Fruit fly (Drosophila melanogaster) whole organism, embryonic: ENCODE measurements around the gene MBD-R2.

Source experiments
- C15 ChIP-seq: fragments of 200-800 bp; sonication (Bioruptor generic); IDR thresholded peaks from 3 replicates; pipeline ENCODE4 v1.3.6; 2022; ENCODE audit warnings: missing biosample characterization, missing genetic modification characterization
- CG10431 ChIP-seq: fragments of 200-800 bp; sonication (Bioruptor generic); optimal IDR thresholded peaks from 3 replicates; lab custom pipeline; 2018; ENCODE audit warnings: missing biosample characterization, mild to moderate bottlenecking, missing genetic modification characterization
- CG10462 ChIP-seq: fragments of 200-800 bp; sonication (Bioruptor generic); optimal IDR thresholded peaks from 2 replicates; lab custom pipeline; 2016; ENCODE audit warnings: missing biosample characterization, missing genetic modification characterization
- CG11398 ChIP-seq: fragments of 200-800 bp; sonication (Bioruptor generic); optimal IDR thresholded peaks from 2 replicates; lab custom pipeline; 2016; ENCODE audit warnings: missing biosample characterization, missing genetic modification characterization
- CG12299 ChIP-seq: fragments of 200-800 bp; sonication (Bioruptor generic); optimal IDR thresholded peaks from 2 replicates; lab custom pipeline; 2018; ENCODE audit warnings: missing biosample characterization, mild to moderate bottlenecking, missing genetic modification characterization
- CG17385 ChIP-seq: fragments of 200-800 bp; sonication (Bioruptor generic); optimal IDR thresholded peaks from 3 replicates; lab custom pipeline; 2018; ENCODE audit warnings: missing biosample characterization, mild to moderate bottlenecking, missing genetic modification characterization
- CG17802 ChIP-seq: fragments of 200-800 bp; sonication (Bioruptor generic); optimal IDR thresholded peaks from 2 replicates; lab custom pipeline; 2018; ENCODE audit warnings: missing biosample characterization, mild to moderate bottlenecking, missing genetic modification characterization, moderate library complexity
- CG17912 ChIP-seq: fragments of 200-800 bp; sonication (Bioruptor generic); optimal IDR thresholded peaks from 2 replicates; lab custom pipeline; 2018; ENCODE audit warnings: missing biosample characterization, mild to moderate bottlenecking, missing genetic modification characterization
- CG18476 ChIP-seq: fragments of 200-800 bp; sonication (Bioruptor generic); optimal IDR thresholded peaks from 2 replicates; lab custom pipeline; 2016; ENCODE audit warnings: missing biosample characterization, mild to moderate bottlenecking, missing genetic modification characterization
- CG3065 ChIP-seq: fragments of 200-800 bp; sonication (Bioruptor generic); optimal IDR thresholded peaks from 2 replicates; lab custom pipeline; 2016; ENCODE audit warnings: missing biosample characterization, missing genetic modification characterization
- CG34224 ChIP-seq: fragments of 200-800 bp; sonication (Bioruptor generic); IDR thresholded peaks from 3 replicates; pipeline ENCODE4 v1.3.6; 2022; ENCODE audit warnings: missing biosample characterization, missing genetic modification characterization; ENCODE audit not compliant: partially characterized antibody
- CG4328 ChIP-seq: fragments of 200-800 bp; sonication (Bioruptor generic); optimal IDR thresholded peaks from 3 replicates; lab custom pipeline; 2017; ENCODE audit warnings: missing biosample characterization, missing genetic modification reagents, missing genetic modification characterization
- CG4404 ChIP-seq: fragments of 200-800 bp; sonication (Bioruptor generic); IDR thresholded peaks from 2 replicates; pipeline ENCODE4 v1.3.6; 2022; ENCODE audit warnings: missing biosample characterization, missing genetic modification characterization
- CG6175 ChIP-seq: fragments of 200-800 bp; sonication (Bioruptor generic); IDR thresholded peaks from 3 replicates; pipeline ENCODE4 v1.3.6; 2022; ENCODE audit warnings: missing biosample characterization, missing genetic modification characterization
- CG9437 ChIP-seq: fragments of 200-800 bp; sonication (Bioruptor generic); optimal IDR thresholded peaks from 2 replicates; lab custom pipeline; 2018; ENCODE audit warnings: missing biosample characterization, mild to moderate bottlenecking, missing genetic modification characterization
- Dbx ChIP-seq: fragments of 200-800 bp; sonication (Bioruptor generic); IDR thresholded peaks from 3 replicates; pipeline ENCODE4 v1.3.6; 2022; ENCODE audit warnings: missing biosample characterization, missing genetic modification characterization
- Dll ChIP-seq: fragments of 200-800 bp; sonication (Bioruptor generic); IDR thresholded peaks from 4 replicates; pipeline ENCODE4 v1.3.6; 2022; ENCODE audit warnings: missing biosample characterization, missing genetic modification characterization; ENCODE audit not compliant: partially characterized antibody
- Drgx ChIP-seq: fragments of 200-800 bp; sonication (Bioruptor generic); IDR thresholded peaks from 2 replicates; pipeline ENCODE4 v1.3.6; 2022; ENCODE audit warnings: missing biosample characterization, missing genetic modification characterization
- Ets97D ChIP-seq: fragments of 200-800 bp; sonication (Bioruptor generic); optimal IDR thresholded peaks from 3 replicates; lab custom pipeline; 2016; ENCODE audit warnings: missing biosample characterization, missing genetic modification characterization
- Gsc ChIP-seq: fragments of 200-800 bp; sonication (Bioruptor generic); IDR thresholded peaks from 2 replicates; pipeline ENCODE4 v1.3.6; 2022; ENCODE audit warnings: missing biosample characterization, missing genetic modification characterization
- HHEX ChIP-seq: fragments of 200-800 bp; sonication (Bioruptor generic); optimal IDR thresholded peaks from 3 replicates; lab custom pipeline; 2017; ENCODE audit warnings: missing biosample characterization, mild to moderate bottlenecking, missing genetic modification characterization, missing genetic modification reagents
- Max ChIP-seq: fragments of 200-800 bp; sonication (Bioruptor generic); optimal IDR thresholded peaks from 2 replicates; lab custom pipeline; 2016; ENCODE audit warnings: missing biosample characterization, mild to moderate bottlenecking, missing genetic modification characterization
- Optix ChIP-seq: fragments of 200-800 bp; sonication (Bioruptor generic); IDR thresholded peaks from 3 replicates; pipeline ENCODE4 v1.3.6; 2022; ENCODE audit warnings: missing biosample characterization, missing genetic modification characterization
- br ChIP-seq: fragments of >200 bp; optimal IDR thresholded peaks from 2 replicates; lab custom pipeline; 2017
- corto ChIP-seq: fragments of 200-800 bp; sonication (Bioruptor generic); optimal IDR thresholded peaks from 2 replicates; lab custom pipeline; 2016; ENCODE audit warnings: missing biosample characterization, mild to moderate bottlenecking, missing genetic modification characterization, moderate library complexity
- dm ChIP-seq: fragments of 200-800 bp; sonication (Bioruptor generic); optimal IDR thresholded peaks from 3 replicates; lab custom pipeline; 2016; ENCODE audit warnings: missing biosample characterization, missing genetic modification characterization
- exex ChIP-seq: fragments of 200-800 bp; sonication (Bioruptor generic); optimal IDR thresholded peaks from 4 replicates; lab custom pipeline; 2018; ENCODE audit warnings: missing biosample characterization, mild to moderate bottlenecking, missing genetic modification characterization, moderate library complexity
- fru ChIP-seq: fragments of >200 bp; optimal IDR thresholded peaks from 2 replicates; lab custom pipeline; 2017
- grn ChIP-seq: fragments of 200-800 bp; sonication (Bioruptor generic); optimal IDR thresholded peaks from 3 replicates; lab custom pipeline; 2017; ENCODE audit warnings: missing biosample characterization, missing genetic modification characterization
- kah ChIP-seq: fragments of 200-800 bp; sonication (Bioruptor generic); optimal IDR thresholded peaks from 2 replicates; lab custom pipeline; 2018; ENCODE audit warnings: missing biosample characterization, mild to moderate bottlenecking, missing genetic modification characterization
- kni ChIP-seq: fragments of 200-800 bp; sonication (Bioruptor generic); optimal IDR thresholded peaks from 3 replicates; lab custom pipeline; 2017; ENCODE audit warnings: mild to moderate bottlenecking, missing biosample characterization, missing genetic modification reagents, missing genetic modification characterization
- mam ChIP-seq: fragments of 200-800 bp; sonication (Bioruptor generic); optimal IDR thresholded peaks from 3 replicates; lab custom pipeline; 2016; ENCODE audit warnings: missing biosample characterization, missing genetic modification characterization
- mirr ChIP-seq: fragments of 200-800 bp; sonication (Bioruptor generic); optimal IDR thresholded peaks from 3 replicates; lab custom pipeline; 2018; ENCODE audit warnings: missing biosample characterization, mild to moderate bottlenecking, missing genetic modification characterization
- nau ChIP-seq: fragments of 200-800 bp; sonication (Bioruptor generic); optimal IDR thresholded peaks from 3 replicates; lab custom pipeline; 2017; ENCODE audit warnings: missing biosample characterization, mild to moderate bottlenecking, missing genetic modification characterization, missing genetic modification reagents
- prd ChIP-seq, 3 experiments: fragments of >200 bp in 2 of 3; fragments of 200-800 bp in 1 of 3; sonication (Bioruptor generic) in 1 of 3; optimal IDR thresholded peaks in 2 of 3; IDR thresholded peaks in 1 of 3; 2 replicates in 2 of 3; 3 replicates in 1 of 3; pipeline versions ENCODE4 v1.3.6 to Lab custom; 2017 to 2022; ENCODE audit warnings: missing biosample characterization in 1 of 3, missing genetic modification characterization in 1 of 3
- rib ChIP-seq: fragments of 200-800 bp; sonication (Bioruptor generic); IDR thresholded peaks from 2 replicates; pipeline ENCODE4 v1.3.6; 2022; ENCODE audit warnings: missing biosample characterization, missing genetic modification characterization
- scrt ChIP-seq: fragments of 200-800 bp; sonication (Bioruptor generic); optimal IDR thresholded peaks from 2 replicates; lab custom pipeline; 2018; ENCODE audit warnings: missing biosample characterization, mild to moderate bottlenecking, missing genetic modification characterization, moderate library complexity
- sug ChIP-seq: fragments of 200-800 bp; optimal IDR thresholded peaks from 2 replicates; lab custom pipeline; 2019; ENCODE audit warnings: missing biosample characterization, mild to moderate bottlenecking, missing genetic modification characterization, moderate library complexity
- twi ChIP-seq: fragments of 200-800 bp; optimal IDR thresholded peaks from 2 replicates; lab custom pipeline; 2019; ENCODE audit warnings: missing biosample characterization, mild to moderate bottlenecking, missing genetic modification characterization, moderate library complexity
- tx ChIP-seq: fragments of 200-800 bp; sonication (Bioruptor generic); optimal IDR thresholded peaks from 2 replicates; lab custom pipeline; 2016; ENCODE audit warnings: missing biosample characterization, missing genetic modification characterization
- zen ChIP-seq: fragments of 200-800 bp; sonication (Bioruptor generic); optimal IDR thresholded peaks from 3 replicates; lab custom pipeline; 2018; ENCODE audit warnings: missing biosample characterization, mild to moderate bottlenecking, missing genetic modification characterization, moderate library complexity

Gene MBD-R2

dm6 chr3R:12381130-12381700 lies 25.1 kb upstream of the MBD-R2 start:
- TF ChIP-seq Drgx (GFP tag; lab: Robert Waterston, UW) (peak; percentile 55), CG4328 (GFP tag; lab: Kevin White, UChicago) (no peak), CG18476 (GFP tag; lab: Kevin White, UChicago) (peak; percentile 79)

dm6 chr3R:12379708-12380107 lies 23.6 kb upstream of the MBD-R2 start, which contains the start of gene GstD8:
Gene GstD8 (plus strand): TSS chr3R:12380008.
- TF ChIP-seq kni (GFP tag; lab: Kevin White, UChicago) (no peak), kah (GFP tag; lab: Kevin White, UChicago) (no peak), zen (peak; percentile 56), dm (no peak)

dm6 chr3R:12379249-12379648 lies 23.2 kb upstream of the MBD-R2 start:
- no peak for TF ChIP-seq CG10431 (GFP tag; lab: Kevin White, UChicago)
- TF ChIP-seq Max: no peak
- TF ChIP-seq CG17912 (GFP tag; lab: Kevin White, UChicago): no peak
- no peak for TF ChIP-seq corto (GFP tag; lab: Kevin White, UChicago)
- peak; percentile 23 for TF ChIP-seq sug (tag; lab: Kevin White, UChicago)
- TF ChIP-seq rib: no peak
- TF ChIP-seq Ets97D (GFP tag; lab: Kevin White, UChicago): no peak
- TF ChIP-seq Dbx (GFP tag; lab: Robert Waterston, UW): no peak
- no peak for TF ChIP-seq CG3065 (GFP tag; lab: Kevin White, UChicago)
- TF ChIP-seq mirr: peak; percentile 50
- TF ChIP-seq tx (GFP tag; lab: Kevin White, UChicago): no peak
- TF ChIP-seq CG6175 (GFP tag; lab: Robert Waterston, UW): no peak
- no peak for TF ChIP-seq CG10462 (GFP tag; lab: Kevin White, UChicago)
- no peak for TF ChIP-seq nau (GFP tag; lab: Kevin White, UChicago)
- TF ChIP-seq grn: peak; percentile 9
- peak; percentile 79 for TF ChIP-seq exex
- no peak for TF ChIP-seq CG17385 (GFP tag; lab: Kevin White, UChicago)
- TF ChIP-seq CG12299: no peak
- no peak for TF ChIP-seq twi (tag; lab: Kevin White, UChicago)
- TF ChIP-seq fru (lab: Kevin White, UChicago): no peak
- no peak for TF ChIP-seq scrt
- no peak for TF ChIP-seq CG9437
- no peak for TF ChIP-seq mam (GFP tag; lab: Kevin White, UChicago)
- no peak for TF ChIP-seq CG11398 (GFP tag; lab: Kevin White, UChicago)
- TF ChIP-seq C15 (GFP tag; lab: Robert Waterston, UW): no peak

- no peak for TF ChIP-seq Dll (GFP tag; lab: Robert Waterston, UW)
- no peak for TF ChIP-seq CG34224
- no peak for TF ChIP-seq Gsc
- no peak for TF ChIP-seq C15 (GFP tag; lab: Robert Waterston, UW)
- TF ChIP-seq prd (optimal IDR thresholded peaks at IDR 0.05; lab: Kevin White, UChicago): no peak
- no peak for TF ChIP-seq prd (GFP tag; IDR thresholded peaks at IDR 0.05; lab: Robert Waterston, UW)
- TF ChIP-seq CG17802 (tag; lab: Kevin White, UChicago): no peak
- TF ChIP-seq HHEX (GFP tag; lab: Kevin White, UChicago): no peak
- no peak for TF ChIP-seq Optix (GFP tag; lab: Robert Waterston, UW)
- no peak for TF ChIP-seq CG4404
- no peak for TF ChIP-seq br (lab: Kevin White, UChicago)
Observed at dm6 chr3R:12378200-12378599, 22.1 kb upstream of the MBD-R2 start, which contains the start of gene GstD7. Gene GstD7 (plus strand): TSS chr3R:12378500.
